Worm (Caenorhabditis elegans): ENCODE data around the gene ykt-6.
A peak's percentile ranks its signal among the peaks of the same experiment; 100 is the strongest.

The ykt-6 gene

ce11 chrIII:7287503-7287902 is at the start of gene ykt-6:
TSS of gene ykt-6 (minus strand) at chrIII:7287603.
- TF ChIP-seq F13H6.1 (tag; optimal IDR thresholded peaks at IDR 0.05) (no peak), C38D4.7 (GFP tag; optimal IDR thresholded peaks at IDR 0.05) (no peak), ceh-22 (tag; optimal IDR thresholded peaks at IDR 0.05) (no peak), lin-11 (tag; optimal IDR thresholded peaks at IDR 0.05) (no peak), hlh-15 (tag; optimal IDR thresholded peaks at IDR 0.05) (no peak), K02D7.2 (tag; optimal IDR thresholded peaks at IDR 0.05) (no peak), ama-1 (optimal IDR thresholded peaks at IDR 0.05) (no peak), eyg-1 (tag; optimal IDR thresholded peaks at IDR 0.05) (no peak), ceh-19 (GFP tag; optimal IDR thresholded peaks at IDR 0.05) (no peak), tbx-2 (tag; optimal IDR thresholded peaks at IDR 0.05) (no peak), C08G9.2 (tag; optimal IDR thresholded peaks at IDR 0.05) (no peak), K09A11.1 (tag; optimal IDR thresholded peaks at IDR 0.05; ENCODE audit: insufficient read depth) (no peak), ceh-48 (tag; optimal IDR thresholded peaks at IDR 0.05) (no peak)

ce11 chrIII:7336214-7336613 is 48.8 kb upstream of the ykt-6 start, which contains the start of gene gsp-2:
TSS of gene gsp-2 (plus strand) at chrIII:7336587.
- TF ChIP-seq elt-2 (tag; optimal IDR thresholded peaks at IDR 0.05) (peak; percentile 24), ceh-2 (tag; optimal IDR thresholded peaks at IDR 0.05) (no peak), fkh-10 (GFP tag; optimal IDR thresholded peaks at IDR 0.05) (no peak), tbx-2 (tag; optimal IDR thresholded peaks at IDR 0.05) (peak; percentile 20), ref-2 (tag; optimal IDR thresholded peaks at IDR 0.05) (peak; percentile 29), ceh-45 (GFP tag; IDR thresholded peaks at IDR 0.05) (no peak), che-1 (tag; optimal IDR thresholded peaks at IDR 0.05) (peak; percentile 0), eyg-1 (tag; optimal IDR thresholded peaks at IDR 0.05) (no peak), ama-1 (optimal IDR thresholded peaks at IDR 0.05) (no peak), pag-3 (tag; optimal IDR thresholded peaks at IDR 0.05; ENCODE audit: borderline replicate concordance) (no peak), unc-86 (tag; optimal IDR thresholded peaks at IDR 0.05) (no peak), nfya-1 (tag; optimal IDR thresholded peaks at IDR 0.05) (peak; percentile 74), dve-1 (tag; optimal IDR thresholded peaks at IDR 0.05) (peak; percentile 16), Y22D7AL.16 (tag; optimal IDR thresholded peaks at IDR 0.05) (no peak), ceh-31 (tag; optimal IDR thresholded peaks at IDR 0.05) (peak; percentile 35), sox-4 (tag; optimal IDR thresholded peaks at IDR 0.05) (no peak), unc-42 (tag; optimal IDR thresholded peaks at IDR 0.05) (peak; percentile 23)

- TF ChIP-seq dmd-4 (tag; optimal IDR thresholded peaks at IDR 0.05; ENCODE audit: borderline replicate concordance) = no peak
- peak; percentile 99 for TF ChIP-seq hlh-30 (tag; optimal IDR thresholded peaks at IDR 0.05; ENCODE audit: insufficient read depth)
- peak; percentile 9 for TF ChIP-seq ceh-48 (tag; optimal IDR thresholded peaks at IDR 0.05)
- TF ChIP-seq ref-2 (tag; optimal IDR thresholded peaks at IDR 0.05) = peak; percentile 37
- TF ChIP-seq rnt-1 (tag; optimal IDR thresholded peaks at IDR 0.05) = peak; percentile 32
- no peak for TF ChIP-seq ceh-9 (tag; optimal IDR thresholded peaks at IDR 0.05)
- TF ChIP-seq hlh-8 (tag; optimal IDR thresholded peaks at IDR 0.05) = peak; percentile 51
- TF ChIP-seq ceh-19 (GFP tag; optimal IDR thresholded peaks at IDR 0.05) = no peak
- peak; percentile 89 for TF ChIP-seq unc-55 (GFP tag; optimal IDR thresholded peaks at IDR 0.05)
- peak; percentile 56 for TF ChIP-seq ceh-31 (tag; optimal IDR thresholded peaks at IDR 0.05)
- TF ChIP-seq sdc-2 (tag; optimal IDR thresholded peaks at IDR 0.05) = peak; percentile 2
- TF ChIP-seq tbx-2 (tag; optimal IDR thresholded peaks at IDR 0.05) = peak; percentile 57
- peak; percentile 93 for TF ChIP-seq ceh-18 (tag; optimal IDR thresholded peaks at IDR 0.05)
- peak; percentile 76 for TF ChIP-seq nfya-1 (tag; optimal IDR thresholded peaks at IDR 0.05)
- TF ChIP-seq pros-1 (tag; optimal IDR thresholded peaks at IDR 0.05) = peak; percentile 54
Measured at ce11 chrIII:7335220-7335619, 47.8 kb upstream of the ykt-6 start, which contains the start of gene F56C9.10. TSS of gene F56C9.10 (minus strand) at chrIII:7335316.

- TF ChIP-seq hlh-6 (tag; optimal IDR thresholded peaks at IDR 0.05) = no peak
- no peak for TF ChIP-seq K02D7.2 (tag; optimal IDR thresholded peaks at IDR 0.05)
- no peak for TF ChIP-seq unc-3 (GFP tag; conservative IDR thresholded peaks at IDR 0.05)
- TF ChIP-seq unc-3 (tag; optimal IDR thresholded peaks at IDR 0.05) = no peak
- TF ChIP-seq K09A11.1 (tag; optimal IDR thresholded peaks at IDR 0.05; ENCODE audit: insufficient read depth) = no peak
- TF ChIP-seq sox-2 (GFP tag; IDR thresholded peaks at IDR 0.05) = no peak
- TF ChIP-seq pag-3 (tag; optimal IDR thresholded peaks at IDR 0.05; ENCODE audit: borderline replicate concordance) = no peak
- TF ChIP-seq ceh-24 (tag; optimal IDR thresholded peaks at IDR 0.05) = no peak
- no peak for TF ChIP-seq nfya-1 (tag; optimal IDR thresholded peaks at IDR 0.05)
- TF ChIP-seq pha-2 (tag; optimal IDR thresholded peaks at IDR 0.05) = no peak
- no peak for TF ChIP-seq gmeb-2 (tag; optimal IDR thresholded peaks at IDR 0.05)
- no peak for TF ChIP-seq hlh-30 (tag; optimal IDR thresholded peaks at IDR 0.05; ENCODE audit: insufficient read depth)
- TF ChIP-seq sdc-2 (tag; optimal IDR thresholded peaks at IDR 0.05) = no peak
- no peak for TF ChIP-seq unc-86 (tag; optimal IDR thresholded peaks at IDR 0.05)
- TF ChIP-seq npax-4 (tag; optimal IDR thresholded peaks at IDR 0.05) = no peak
- TF ChIP-seq sox-4 (tag; optimal IDR thresholded peaks at IDR 0.05) = no peak
- no peak for TF ChIP-seq ceh-6 (GFP tag; optimal IDR thresholded peaks at IDR 0.05)
- no peak for TF ChIP-seq madf-2 (tag; optimal IDR thresholded peaks at IDR 0.05)
- TF ChIP-seq tbx-2 (tag; optimal IDR thresholded peaks at IDR 0.05) = no peak
Measured at ce11 chrIII:7331671-7332070, 44.3 kb upstream of the ykt-6 start.
